Worm (Caenorhabditis elegans) whole organism, L4 larva: ENCODE results near the gene W02B3.4.
A peak's percentile ranks its signal among the peaks of the same experiment; 100 is the strongest.

Experiments
- F26F4.8 ChIP-seq: fragments of 200-800 bp; sonication (Bioruptor generic); conservative IDR thresholded peaks from 2 replicates; pipeline ENCODE4 v1.3.6; 2022; ENCODE audit warnings: missing genetic modification characterization, missing compliant biosample characterization
- F44E2.7 ChIP-seq: fragments of 200-800 bp; sonication (Bioruptor generic); IDR thresholded peaks from 2 replicates; pipeline ENCODE4 v2.1.2; 2022; ENCODE audit warnings: missing genetic modification characterization, missing compliant biosample characterization
- Y105C5A.15 ChIP-seq: fragments of 200-800 bp; sonication (Bioruptor generic); IDR thresholded peaks from 2 replicates; pipeline ENCODE4 v1.3.6; 2022; ENCODE audit warnings: missing genetic modification characterization, missing compliant biosample characterization
- Y48G9A.11 ChIP-seq: fragments of 200-800 bp; sonication (Bioruptor generic); IDR thresholded peaks from 2 replicates; pipeline ENCODE4 v1.3.6; 2022; ENCODE audit warnings: missing genetic modification reagents, missing genetic modification characterization, missing compliant biosample characterization
- Y5F2A.4 ChIP-seq: fragments of 200-800 bp; sonication (Bioruptor generic); optimal IDR thresholded peaks from 2 replicates; lab custom pipeline; 2018; ENCODE audit warnings: mild to moderate bottlenecking, missing genetic modification characterization, missing compliant biosample characterization
- ZK337.2 ChIP-seq: fragments of 200-800 bp; sonication (Bioruptor generic); IDR thresholded peaks from 2 replicates; pipeline ENCODE4 v1.3.6; 2022; ENCODE audit warnings: missing genetic modification reagents, missing genetic modification characterization, missing compliant biosample characterization
- ZK546.5 ChIP-seq, 2 experiments: sonication (generic microtip); optimal IDR thresholded peaks; 2 replicates each; lab custom pipeline; 2017; ENCODE audit warnings: missing biosample characterization in 2 of 2, missing genetic modification characterization in 2 of 2
- aha-1 ChIP-seq: fragments of 150-350 bp; peaks from one replicate; lab custom pipeline; 2014; ENCODE audit warnings: missing biosample characterization, missing genetic modification characterization
- arid-1 ChIP-seq: fragments of 200-800 bp; sonication (Bioruptor generic); conservative IDR thresholded peaks from 2 replicates; pipeline ENCODE4 v1.3.6; 2022; ENCODE audit warnings: missing genetic modification reagents, missing genetic modification characterization, missing compliant biosample characterization
- ceh-32 ChIP-seq: sonication (generic microtip); optimal IDR thresholded peaks from 2 replicates; lab custom pipeline; 2016; ENCODE audit warnings: mild to moderate bottlenecking, missing genetic modification characterization, missing compliant biosample characterization; ENCODE audit not compliant: poor library complexity
- ces-1 ChIP-seq: fragments of 150-350 bp; sonication (generic microtip); optimal IDR thresholded peaks from 4 replicates; lab custom pipeline; 2014; ENCODE audit warnings: missing biosample characterization, missing genetic modification reagents, missing genetic modification characterization
- daf-12 ChIP-seq: fragments of 150-350 bp; optimal IDR thresholded peaks from 2 replicates; lab custom pipeline; 2014; ENCODE audit warnings: missing biosample characterization, missing genetic modification reagents, missing genetic modification characterization
- daf-16 ChIP-seq, 3 experiments: sonication (generic microtip); optimal IDR thresholded peaks; 2 replicates each; lab custom pipeline; 2016 to 2017; ENCODE audit warnings: missing genetic modification characterization in 3 of 3, missing genetic modification reagents in 3 of 3, mild to moderate bottlenecking in 2 of 3, missing compliant biosample characterization in 2 of 3, missing biosample characterization in 1 of 3, moderate library complexity in 1 of 3
- egl-27 ChIP-seq: sonication (generic microtip); optimal IDR thresholded peaks from 3 replicates; lab custom pipeline; 2017; ENCODE audit warnings: missing biosample characterization, missing genetic modification reagents, missing genetic modification characterization
- fkh-10 ChIP-seq: fragments of 150-350 bp; optimal IDR thresholded peaks from 2 replicates; lab custom pipeline; 2014; ENCODE audit warnings: missing biosample characterization, missing genetic modification reagents, missing genetic modification characterization
- hif-1 ChIP-seq, 2 experiments: sonication (generic microtip); optimal IDR thresholded peaks; 2 replicates each; lab custom pipeline; 2016 to 2017; ENCODE audit warnings: missing compliant biosample characterization in 2 of 2, missing genetic modification characterization in 2 of 2, missing genetic modification reagents in 2 of 2, missing genotype in 2 of 2, mild to moderate bottlenecking in 1 of 2
- hlh-11 ChIP-seq: fragments of 200-800 bp; sonication (Bioruptor generic); optimal IDR thresholded peaks from 2 replicates; lab custom pipeline; 2018; ENCODE audit warnings: mild to moderate bottlenecking, missing genetic modification characterization, missing compliant biosample characterization
- hlh-30 ChIP-seq: sonication (generic microtip); optimal IDR thresholded peaks from 2 replicates; lab custom pipeline; 2017; ENCODE audit warnings: antibody characterized with exemption, mild to moderate bottlenecking, missing genetic modification characterization, missing compliant biosample characterization; ENCODE audit not compliant: insufficient read depth
- hmg-1.1 ChIP-seq: fragments of 200-800 bp; sonication (Bioruptor generic); IDR thresholded peaks from 2 replicates; pipeline ENCODE4 v1.3.6; 2022; ENCODE audit warnings: missing genetic modification reagents, missing genetic modification characterization, missing compliant biosample characterization
- lin-15B ChIP-seq: fragments of 150-350 bp; sonication (generic microtip); optimal IDR thresholded peaks from 3 replicates; lab custom pipeline; 2014; ENCODE audit warnings: missing biosample characterization, missing genetic modification characterization
- lin-29 ChIP-seq: fragments of 200-800 bp; sonication (Bioruptor generic); IDR thresholded peaks from 2 replicates; pipeline ENCODE4 v1.3.6; 2022; ENCODE audit warnings: missing genetic modification reagents, missing genetic modification characterization, missing compliant biosample characterization
- lir-3 ChIP-seq: sonication (generic microtip); optimal IDR thresholded peaks from 2 replicates; lab custom pipeline; 2016; ENCODE audit warnings: mild to moderate bottlenecking, missing genetic modification characterization, missing compliant biosample characterization
- lsy-2 ChIP-seq, 2 experiments: fragments of 150-350 bp in 1 of 2; sonication (generic microtip) in 1 of 2; optimal IDR thresholded peaks; 2 replicates each; lab custom pipeline; 2014 to 2017; ENCODE audit warnings: missing biosample characterization in 2 of 2, missing genetic modification characterization in 2 of 2
- madf-9 ChIP-seq: fragments of 200-800 bp; sonication (Bioruptor generic); conservative IDR thresholded peaks from 2 replicates; pipeline ENCODE4 v1.3.6; 2022; ENCODE audit warnings: missing genetic modification reagents, missing genetic modification characterization, missing compliant biosample characterization
- mdl-1 ChIP-seq, 2 experiments: fragments of 150-350 bp in 1 of 2; sonication (generic microtip) in 1 of 2; optimal IDR thresholded peaks; 2 replicates each; lab custom pipeline; 2014 to 2017; ENCODE audit warnings: missing biosample characterization in 2 of 2, missing genetic modification characterization in 2 of 2
- mep-1 ChIP-seq: fragments of 150-350 bp; sonication (generic microtip); optimal IDR thresholded peaks from 3 replicates; lab custom pipeline; 2014; ENCODE audit warnings: missing biosample characterization, missing genetic modification characterization
- mes-2 ChIP-seq: sonication (generic microtip); optimal IDR thresholded peaks from 2 replicates; lab custom pipeline; 2016; ENCODE audit warnings: missing genotype, mild to moderate bottlenecking, missing genetic modification characterization, missing compliant biosample characterization; ENCODE audit not compliant: poor library complexity, severe bottlenecking
- mxl-3 ChIP-seq: fragments of 200-800 bp; sonication (Bioruptor generic); optimal IDR thresholded peaks from 2 replicates; lab custom pipeline; 2018; ENCODE audit warnings: mild to moderate bottlenecking, missing genetic modification characterization, missing compliant biosample characterization
- nhr-111 ChIP-seq: fragments of 200-800 bp; sonication (Bioruptor generic); optimal IDR thresholded peaks from 2 replicates; lab custom pipeline; 2018; ENCODE audit warnings: mild to moderate bottlenecking, missing genetic modification characterization, missing compliant biosample characterization
- nhr-237 ChIP-seq: sonication (generic microtip); optimal IDR thresholded peaks from 2 replicates; lab custom pipeline; 2017; ENCODE audit warnings: missing biosample characterization, missing genetic modification characterization
- nhr-25 ChIP-seq: sonication (generic microtip); optimal IDR thresholded peaks from 2 replicates; lab custom pipeline; 2017; ENCODE audit warnings: missing genetic modification characterization, mild to moderate bottlenecking, missing compliant biosample characterization, antibody characterized with exemption, moderate library complexity, borderline replicate concordance; ENCODE audit not compliant: insufficient read depth
- nhr-48 ChIP-seq: sonication (generic microtip); optimal IDR thresholded peaks from 2 replicates; lab custom pipeline; 2016; ENCODE audit warnings: mild to moderate bottlenecking, missing genetic modification characterization, missing compliant biosample characterization
- php-3 ChIP-seq: fragments of 200-800 bp; sonication (Bioruptor generic); IDR thresholded peaks from 2 replicates; pipeline ENCODE4 v1.3.6; 2022; ENCODE audit warnings: missing genetic modification reagents, missing genetic modification characterization, missing compliant biosample characterization
- pqm-1 ChIP-seq: sonication (generic microtip); optimal IDR thresholded peaks from 2 replicates; lab custom pipeline; 2017; ENCODE audit warnings: missing biosample characterization, missing genetic modification characterization
- saeg-2 ChIP-seq: fragments of 200-800 bp; sonication (Bioruptor generic); IDR thresholded peaks from 2 replicates; pipeline ENCODE4 v1.3.6; 2022; ENCODE audit warnings: missing genetic modification reagents, missing genetic modification characterization, missing compliant biosample characterization
- sdz-12 ChIP-seq: fragments of 200-800 bp; sonication (Bioruptor generic); optimal IDR thresholded peaks from 2 replicates; lab custom pipeline; 2018; ENCODE audit warnings: mild to moderate bottlenecking, missing genetic modification characterization, missing compliant biosample characterization
- skn-1 ChIP-seq: fragments of 150-350 bp; optimal IDR thresholded peaks from 2 replicates; lab custom pipeline; 2014; ENCODE audit warnings: missing biosample characterization, missing genetic modification characterization
- spr-1 ChIP-seq: sonication (generic microtip); optimal IDR thresholded peaks from 2 replicates; lab custom pipeline; 2016; ENCODE audit warnings: mild to moderate bottlenecking, missing genetic modification characterization, missing compliant biosample characterization
- spr-3 ChIP-seq: fragments of 200-800 bp; sonication (Bioruptor generic); optimal IDR thresholded peaks from 2 replicates; lab custom pipeline; 2018; ENCODE audit warnings: mild to moderate bottlenecking, missing genetic modification characterization, missing compliant biosample characterization
- unc-39 ChIP-seq: sonication (generic microtip); optimal IDR thresholded peaks from 2 replicates; lab custom pipeline; 2017; ENCODE audit warnings: missing biosample characterization, missing genetic modification characterization
- vab-7 ChIP-seq: fragments of 200-800 bp; sonication (Bioruptor generic); IDR thresholded peaks from 2 replicates; pipeline ENCODE4 v1.3.6; 2022; ENCODE audit warnings: missing genetic modification reagents, missing genetic modification characterization, missing compliant biosample characterization
- zfp-2 ChIP-seq: sonication (generic microtip); optimal IDR thresholded peaks from 2 replicates; lab custom pipeline; 2016; ENCODE audit warnings: mild to moderate bottlenecking, missing genetic modification characterization, missing compliant biosample characterization
- zfp-3 ChIP-seq: fragments of 200-800 bp; sonication (Bioruptor generic); conservative IDR thresholded peaks from 2 replicates; pipeline ENCODE4 v1.3.6; 2022; ENCODE audit warnings: missing genetic modification reagents, missing genetic modification characterization, missing compliant biosample characterization
- ztf-7 ChIP-seq: fragments of 150-350 bp; optimal IDR thresholded peaks from 2 replicates; lab custom pipeline; 2014; ENCODE audit warnings: missing biosample characterization, missing genetic modification characterization

The W02B3.4 gene

ce11 chrIII:640198-640803 lies 42.9 kb downstream of the W02B3.4 start, which contains the start of the genes tag-266 and tag-267 (continued):
- TF ChIP-seq vab-7 (GFP tag; lab: Robert Waterston, UW) (peak; percentile 62; the same call in 1 of the 2 replicates), daf-16 (GFP tag; optimal IDR thresholded peaks at IDR 0.05; lab: Kevin White, UChicago) (no peak), daf-16 (tag; optimal IDR thresholded peaks at IDR 0.05; lab: Kevin White, UChicago) (peak; percentile 32), ceh-32 (tag; lab: Kevin White, UChicago) (no peak), mes-2 (tag; lab: Kevin White, UChicago) (peak; percentile 87), ztf-7 (no peak), nhr-111 (no peak), arid-1 (GFP tag; lab: Robert Waterston, UW) (no peak), mxl-3 (no peak), spr-3 (GFP tag; lab: Kevin White, UChicago) (no peak), Y105C5A.15 (GFP tag; lab: Robert Waterston, UW) (no peak), lsy-2 (tag; optimal IDR thresholded peaks at IDR 0.05; lab: Kevin White, UChicago) (peak in 1 of 2 experiments; percentile 73), spr-1 (tag; lab: Kevin White, UChicago) (peak; percentile 23), F44E2.7 (GFP tag; lab: Robert Waterston, UW) (no peak), ZK546.5 (tag; optimal IDR thresholded peaks at IDR 0.05; lab: Kevin White, UChicago) (no peak), ces-1 (GFP tag; lab: Kevin White, UChicago) (no peak), Y48G9A.11 (GFP tag; lab: Robert Waterston, UW) (no peak), sdz-12 (GFP tag; lab: Kevin White, UChicago) (no peak), lin-29 (no peak), php-3 (GFP tag; lab: Robert Waterston, UW) (no peak), hlh-30 (tag; lab: Kevin White, UChicago) (peak; percentile 57), hlh-11 (tag; lab: Kevin White, UChicago) (peak; percentile 36), hif-1 (tag; optimal IDR thresholded peaks at IDR 0.05; lab: Kevin White, UChicago) (peak in 1 of 2 experiments; percentile 91), aha-1 (peak; percentile 63), mdl-1 (tag; optimal IDR thresholded peaks at IDR 0.05; lab: Kevin White, UChicago) (peak in 1 of 2 experiments; percentile 27), F26F4.8 (GFP tag; lab: Robert Waterston, UW) (no peak), Y5F2A.4 (GFP tag; lab: Kevin White, UChicago) (no peak), hmg-1.1 (GFP tag; lab: Robert Waterston, UW) (peak; percentile 55; the same call in 1 of the 2 replicates), nhr-237 (tag; lab: Kevin White, UChicago) (no peak), skn-1 (tag; lab: Kevin White, UChicago) (no peak), mep-1 (tag; lab: Kevin White, UChicago) (peak; percentile 78), egl-27 (tag; lab: Kevin White, UChicago) (no peak), pqm-1 (tag; lab: Kevin White, UChicago) (no peak), saeg-2 (no peak), madf-9 (no peak), nhr-48 (tag; lab: Kevin White, UChicago) (no peak), daf-12 (no peak), unc-39 (no peak), nhr-25 (tag; lab: Kevin White, UChicago) (no peak), lir-3 (peak; percentile 46), lin-15B (tag; lab: Kevin White, UChicago) (no peak), ZK337.2 (GFP tag; lab: Robert Waterston, UW) (peak; percentile 16; the same call in 1 of the 2 replicates), zfp-3 (GFP tag; lab: Robert Waterston, UW) (no peak), fkh-10 (GFP tag; lab: Kevin White, UChicago) (peak; percentile 62), zfp-2 (tag; lab: Kevin White, UChicago) (no peak)
